Worm (Caenorhabditis elegans) whole organism, L1 larva: ENCODE measurements around the gene rde-4.

Experiments
- aha-1 ChIP-seq: fragments of 150-350 bp; optimal IDR thresholded peaks from 2 replicates; lab custom pipeline; 2014; ENCODE audit warnings: missing biosample characterization, missing genetic modification characterization
- lir-3 ChIP-seq: sonication (generic microtip); optimal IDR thresholded peaks from 2 replicates; lab custom pipeline; 2016; ENCODE audit warnings: mild to moderate bottlenecking, missing genetic modification characterization, moderate library complexity, missing compliant biosample characterization; ENCODE audit not compliant: poor library complexity
- nhr-28 ChIP-seq: fragments of 150-350 bp; optimal IDR thresholded peaks from 2 replicates; lab custom pipeline; 2014; ENCODE audit warnings: missing biosample characterization, missing genetic modification characterization
- sptf-1 ChIP-seq: fragments of 150-350 bp; optimal IDR thresholded peaks from 2 replicates; lab custom pipeline; 2014; ENCODE audit warnings: missing biosample characterization, missing genetic modification characterization

ce11 chrIII:10206352-10206751 lies 12.1 kb downstream of the rde-4 start:
- TF ChIP-seq lir-3 (no peak), nhr-28 (tag; lab: Kevin White, UChicago) (no peak), sptf-1 (tag; lab: Kevin White, UChicago) (no peak), aha-1 (no peak)
